Worm (Caenorhabditis elegans) whole organism, early embryonic: ENCODE data around the gene pgap-3.
"Not testable (repeated sequence)": the region's sequence is repeated elsewhere in the genome, so short reads cannot be mapped to it uniquely, and the experiment has no call there.

Experiments
- B0310.2 ChIP-seq: sonication (generic microtip); optimal IDR thresholded peaks from 2 replicates; lab custom pipeline; 2016; ENCODE audit warnings: mild to moderate bottlenecking, missing genetic modification characterization, missing compliant biosample characterization
- F13C5.2 ChIP-seq: sonication (generic microtip); optimal IDR thresholded peaks from 2 replicates; lab custom pipeline; 2017; ENCODE audit warnings: mild to moderate bottlenecking, missing genetic modification characterization, inconsistent platforms, missing compliant biosample characterization
- aly-1 ChIP-seq: sonication (generic microtip); optimal IDR thresholded peaks from 2 replicates; lab custom pipeline; 2016; ENCODE audit warnings: missing genetic modification characterization, missing compliant biosample characterization
- ama-1 ChIP-seq: fragments of 150-350 bp; optimal IDR thresholded peaks from 2 replicates; lab custom pipeline; 2014
- ceh-13 ChIP-seq: fragments of 200-800 bp; sonication (Bioruptor generic); optimal IDR thresholded peaks from 2 replicates; lab custom pipeline; 2018; ENCODE audit warnings: mild to moderate bottlenecking, missing genetic modification characterization, missing compliant biosample characterization
- ceh-36 ChIP-seq: sonication (generic microtip); optimal IDR thresholded peaks from 2 replicates; lab custom pipeline; 2016; ENCODE audit warnings: missing genetic modification characterization, inconsistent platforms, missing compliant biosample characterization
- ets-7 ChIP-seq: sonication (generic microtip); optimal IDR thresholded peaks from 2 replicates; lab custom pipeline; 2016; ENCODE audit warnings: missing genotype, missing genetic modification characterization, missing compliant biosample characterization
- flt-1 ChIP-seq: fragments of 200-800 bp; sonication (Bioruptor generic); IDR thresholded peaks from 2 replicates; pipeline ENCODE4 v1.3.6; 2022; ENCODE audit warnings: missing genetic modification characterization, missing compliant biosample characterization
- hmbx-1 ChIP-seq: sonication (generic microtip); optimal IDR thresholded peaks from 2 replicates; lab custom pipeline; 2016; ENCODE audit warnings: mild to moderate bottlenecking, missing genetic modification characterization, missing compliant biosample characterization
- hmg-4 ChIP-seq: fragments of 200-800 bp; sonication (Bioruptor generic); optimal IDR thresholded peaks from 2 replicates; lab custom pipeline; 2018; ENCODE audit warnings: mild to moderate bottlenecking, missing genetic modification characterization, missing compliant biosample characterization
- hnd-1 ChIP-seq: sonication (generic microtip); optimal IDR thresholded peaks from 2 replicates; lab custom pipeline; 2016; ENCODE audit warnings: missing genetic modification characterization, missing compliant biosample characterization
- pes-1 ChIP-seq: fragments of 200-800 bp; sonication (Bioruptor generic); IDR thresholded peaks from 2 replicates; pipeline ENCODE4 v1.3.6; 2022; ENCODE audit warnings: missing genetic modification reagents, missing genetic modification characterization, missing compliant biosample characterization
- scrt-1 ChIP-seq: fragments of 200-800 bp; sonication (Bioruptor generic); IDR thresholded peaks from 2 replicates; pipeline ENCODE4 v1.3.6; 2022; ENCODE audit warnings: missing genetic modification characterization, missing compliant biosample characterization
- sea-1 ChIP-seq: fragments of 200-800 bp; sonication (Bioruptor generic); conservative IDR thresholded peaks from 2 replicates; pipeline ENCODE4 v1.3.6; 2022; ENCODE audit warnings: missing genetic modification characterization, missing compliant biosample characterization
- tbx-11 ChIP-seq: fragments of 200-800 bp; sonication (Bioruptor generic); IDR thresholded peaks from 2 replicates; pipeline ENCODE4 v1.3.6; 2022; ENCODE audit warnings: missing genetic modification characterization, missing compliant biosample characterization
- tbx-37 ChIP-seq: fragments of 200-800 bp; sonication (Bioruptor generic); conservative IDR thresholded peaks from 2 replicates; pipeline ENCODE4 v1.3.6; 2022; ENCODE audit warnings: missing genetic modification reagents, missing genetic modification characterization, missing compliant biosample characterization
- tra-4 ChIP-seq: sonication (generic microtip); optimal IDR thresholded peaks from 2 replicates; lab custom pipeline; 2017; ENCODE audit warnings: missing genetic modification characterization, missing compliant biosample characterization

Gene pgap-3

DNA sequence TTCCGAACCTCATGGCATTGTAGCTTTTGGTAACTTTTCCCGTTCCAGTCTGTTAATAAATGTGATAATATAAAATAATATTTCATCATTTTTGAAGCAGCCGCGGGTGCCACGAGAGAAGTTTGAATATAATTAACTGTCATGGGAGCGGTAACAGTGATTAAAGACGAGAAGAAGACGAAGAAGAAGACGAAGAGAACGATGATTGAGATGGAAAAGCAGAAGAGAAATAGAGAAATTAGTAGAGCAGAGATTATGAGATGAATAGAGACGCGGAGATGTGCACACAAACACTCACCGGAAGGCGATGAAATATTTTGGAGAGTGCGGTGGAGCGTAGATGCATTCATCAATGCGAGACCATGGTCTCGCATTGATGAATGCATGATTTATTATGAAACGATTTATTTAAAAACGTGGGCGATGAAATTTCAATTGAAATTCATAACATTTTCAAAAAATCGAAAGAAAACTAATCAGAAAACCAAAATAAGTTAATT, 5.5 kb upstream of the pgap-3 start, which contains the start of gene seip-1:
Gene seip-1 (minus strand): TSS at position 51 of the 500 bp plus-strand sequence.
- TF ChIP-seq flt-1 (GFP tag; lab: Robert Waterston, UW) (0 out of 2 replicates have a peak, but pooled peaks have one; percentile 20), F13C5.2 (tag; lab: Kevin White, UChicago) (peak; percentile 35), ceh-36 (tag; lab: Kevin White, UChicago) (no peak), tbx-11 (GFP tag; lab: Robert Waterston, UW) (no peak), ets-7 (peak; percentile 74)

DNA sequence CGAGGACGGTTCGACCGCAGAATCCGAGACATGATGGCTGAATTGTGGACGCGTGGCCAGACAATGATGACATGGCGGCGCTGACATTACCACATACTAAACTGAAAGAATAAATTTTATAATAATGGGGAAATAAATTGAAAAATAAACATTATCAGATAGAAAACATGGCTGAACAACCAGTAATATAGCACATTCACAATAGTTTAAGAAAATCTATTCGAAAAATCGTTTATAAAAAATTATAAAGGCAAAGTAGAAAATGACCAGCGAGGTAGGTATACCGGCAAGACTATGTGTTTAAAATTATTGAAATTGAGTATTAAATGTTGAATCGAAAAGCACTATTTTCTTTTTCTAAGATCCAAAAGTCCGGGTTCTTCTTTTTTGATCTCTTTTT, 3.4 kb upstream of the pgap-3 start, which contains the start of gene jamp-1:
Gene jamp-1 (minus strand): TSS at position 101 of the 400 bp plus-strand sequence.
- TF ChIP-seq scrt-1 (0 out of 2 replicates have a peak, but pooled peaks have one; percentile 17), ceh-13 (GFP tag; lab: Kevin White, UChicago) (no peak)

DNA sequence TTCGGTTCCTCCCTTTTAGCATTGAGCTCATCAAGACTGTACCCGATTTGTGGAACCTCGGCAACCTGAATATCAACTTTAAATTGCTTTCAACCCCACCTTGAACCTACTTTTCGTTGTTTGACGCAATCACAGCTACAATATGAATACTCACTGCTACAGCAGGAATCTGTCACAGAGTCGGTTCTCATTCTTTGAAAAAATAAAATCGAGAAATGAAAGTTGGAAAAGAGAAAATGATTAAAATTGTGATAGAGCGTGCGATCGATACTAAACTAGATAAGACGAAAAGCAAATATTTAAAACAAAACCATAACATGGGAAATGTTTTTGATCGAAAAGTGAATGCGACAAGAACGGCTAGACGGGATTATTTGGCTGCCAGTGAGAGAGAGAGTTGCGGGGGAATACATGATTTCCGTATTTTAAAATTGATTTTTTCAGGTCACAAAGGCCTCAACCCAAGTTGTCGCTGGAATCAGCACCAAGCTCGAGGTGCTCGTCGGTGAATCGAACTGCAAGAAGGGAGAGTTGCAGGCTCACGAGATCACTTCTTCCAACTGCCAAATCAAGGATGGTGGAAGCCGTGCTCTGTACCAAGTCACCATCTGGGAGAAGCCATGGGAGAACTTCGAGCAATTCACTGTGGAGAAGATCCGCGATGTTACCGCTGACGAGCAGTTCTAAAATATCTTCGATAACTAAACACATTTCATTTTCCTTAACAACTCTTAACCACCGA, 2.7 kb downstream of the pgap-3 start, which contains the start of gene R01B10.3:
Gene R01B10.3 (minus strand): TSS at position 277 of the 742 bp plus-strand sequence.
- no peak for TF ChIP-seq tbx-37
- no peak for TF ChIP-seq ama-1 (lab: Kevin White, UChicago)
- TF ChIP-seq sea-1 (GFP tag; lab: Robert Waterston, UW): peak; percentile 59; the same call in 1 of the 2 replicates
- TF ChIP-seq B0310.2: no peak

DNA sequence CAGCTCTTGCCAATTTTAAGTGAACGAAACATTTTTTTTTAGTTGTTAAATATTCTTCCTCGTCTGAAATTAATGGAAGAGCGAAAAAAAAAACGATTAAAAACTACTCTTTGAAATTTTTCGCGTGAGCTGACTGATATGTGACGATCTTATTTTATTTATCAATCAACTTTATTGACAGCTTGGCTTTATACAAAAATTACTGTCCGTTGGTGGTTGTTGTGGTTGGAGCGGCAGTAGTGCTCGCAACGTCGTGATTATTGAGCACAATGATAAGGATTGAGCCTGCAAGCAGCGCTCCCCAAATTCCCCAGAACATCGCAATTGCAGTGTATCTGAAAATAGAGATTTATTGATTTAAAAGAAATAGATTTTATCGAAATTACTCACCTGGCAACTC, 3.3 kb downstream of the pgap-3 start:
- TF ChIP-seq ama-1 (lab: Kevin White, UChicago) (no peak), ceh-36 (tag; lab: Kevin White, UChicago) (no peak), scrt-1 (no peak)

DNA sequence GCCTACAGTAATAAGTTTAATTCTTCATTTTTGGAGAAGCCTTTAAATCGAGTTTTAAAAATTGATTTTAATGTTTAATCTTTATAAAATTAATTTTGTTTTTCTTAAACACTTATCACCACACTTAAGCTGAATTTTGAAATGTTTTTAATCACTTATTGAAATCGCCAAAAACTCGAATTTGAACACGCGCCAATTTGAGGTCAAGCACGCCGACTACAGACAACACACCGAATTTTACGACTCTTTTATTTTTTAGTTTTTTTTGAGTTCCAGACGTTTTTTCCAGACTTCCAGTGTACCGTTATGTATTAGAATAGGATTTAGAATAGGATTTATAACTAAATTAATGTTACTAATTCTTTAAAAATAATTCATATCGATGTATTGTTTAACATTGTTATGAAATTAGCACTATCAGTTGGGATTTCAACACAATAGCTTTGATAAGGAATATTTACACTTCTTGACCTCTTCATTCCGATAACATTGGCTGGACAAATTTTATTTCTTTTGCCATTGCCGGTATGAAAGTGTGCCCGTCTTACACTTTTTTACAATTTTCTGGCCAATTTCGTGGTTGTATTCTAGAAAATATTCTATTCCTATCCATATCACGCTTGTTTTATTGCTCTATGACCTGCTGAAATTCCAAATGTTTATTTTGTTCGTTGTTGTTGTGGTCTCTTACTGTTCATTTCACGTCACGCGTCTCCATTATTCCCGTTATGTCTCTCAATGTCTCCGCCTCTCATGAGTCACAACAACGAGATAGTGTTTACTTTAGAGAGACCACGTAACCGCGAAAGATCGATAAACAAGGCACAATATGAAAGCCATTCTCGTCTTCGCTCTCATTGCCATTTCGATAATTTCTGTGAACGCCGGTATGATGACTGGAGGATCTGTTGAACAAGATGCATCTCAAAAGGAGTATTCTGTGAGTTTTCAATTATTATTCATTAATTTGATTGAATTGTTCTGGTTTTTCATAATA, 4.1 kb downstream of the pgap-3 start, which contains the start of gene cpi-2:
Gene cpi-2 (plus strand): TSS at position 788 of the 997 bp plus-strand sequence.
- TF ChIP-seq F13C5.2 (tag; lab: Kevin White, UChicago) (peak; percentile 56), scrt-1 (no peak), sea-1 (GFP tag; lab: Robert Waterston, UW) (no peak), pes-1 (no peak)

DNA sequence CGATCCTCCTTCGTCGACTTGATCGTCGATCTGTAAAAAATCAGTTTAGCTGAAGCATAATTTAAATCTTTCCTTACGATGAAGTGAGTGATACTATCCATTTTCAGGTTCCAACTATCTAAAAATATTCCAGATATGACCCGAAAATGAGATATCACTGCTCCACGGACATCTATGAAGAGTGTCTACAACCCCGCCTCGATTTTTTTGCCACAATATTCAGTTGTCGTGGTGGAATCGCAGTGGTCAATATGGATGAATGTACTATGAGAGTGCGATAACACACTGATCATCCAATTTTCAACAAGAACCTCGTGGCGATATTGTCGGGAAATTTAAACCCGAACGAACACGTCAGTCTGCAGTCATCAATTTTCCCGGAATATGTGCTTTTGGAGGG, 6.3 kb downstream of the pgap-3 start, which contains the start of gene R01B10.2:
Gene R01B10.2 (minus strand): TSS at position 101 of the 400 bp plus-strand sequence.
- TF ChIP-seq ceh-36 (tag; lab: Kevin White, UChicago): no peak
- TF ChIP-seq sea-1 (GFP tag; lab: Robert Waterston, UW): no peak
- no peak for TF ChIP-seq hmg-4 (GFP tag; lab: Kevin White, UChicago)
- TF ChIP-seq pes-1: no peak
- no peak for TF ChIP-seq ets-7
- TF ChIP-seq hnd-1 (tag; lab: Kevin White, UChicago): no peak
- TF ChIP-seq flt-1 (GFP tag; lab: Robert Waterston, UW): no peak
- no peak for TF ChIP-seq B0310.2
- TF ChIP-seq scrt-1: no peak
- no peak for TF ChIP-seq F13C5.2 (tag; lab: Kevin White, UChicago)
- no peak for TF ChIP-seq ama-1 (lab: Kevin White, UChicago)
- TF ChIP-seq ceh-13 (GFP tag; lab: Kevin White, UChicago): no peak
- TF ChIP-seq hmbx-1: no peak
- TF ChIP-seq tbx-11 (GFP tag; lab: Robert Waterston, UW): no peak
- no peak for TF ChIP-seq aly-1 (tag; lab: Kevin White, UChicago)

ce11 chrV:6038405-6039151, 9.1 kb downstream of the pgap-3 start, which contains the start of gene F29G9.1:
Gene F29G9.1, plus strand, starts transcription at chrV:6039101.
- TF ChIP-seq ceh-36 (tag; lab: Kevin White, UChicago); hmbx-1; tra-4 (tag; lab: Kevin White, UChicago): not testable (repeated sequence)

- TF ChIP-seq tbx-11 (GFP tag; lab: Robert Waterston, UW) (no peak), ceh-13 (GFP tag; lab: Kevin White, UChicago) (no peak), flt-1 (GFP tag; lab: Robert Waterston, UW) (no peak)
Observed at ce11 chrV:6036547-6036946, 11.2 kb downstream of the pgap-3 start.
